Comparison of ENCODE assay signal across 5 worm cellular contexts in genomic region chrX:11007393-11007792, ce11.
TF ChIP-seq lines count a peak whose summit lies in the region.

No protein-coding gene starts in this region.

TF ChIP-seq in whole organism, L1 larva, 84 proteins besides CTCF, POLR2A, EP300 and RAD21:
- TF ChIP-seq nhr-237 (tag; optimal IDR thresholded peaks at IDR 0.05; lab: Kevin White, UChicago) (no peak), nhr-47 (tag; optimal IDR thresholded peaks at IDR 0.05; lab: Kevin White, UChicago) (no peak), nhr-90 (tag; optimal IDR thresholded peaks at IDR 0.05; lab: Kevin White, UChicago; ENCODE audit: poor library complexity) (peak; percentile 5), nhr-76 (tag; optimal IDR thresholded peaks at IDR 0.05; lab: Kevin White, UChicago) (no peak), elt-2 (tag; optimal IDR thresholded peaks at IDR 0.05; lab: Kevin White, UChicago) (peak; percentile 33), hpl-2 (GFP tag; optimal IDR thresholded peaks at IDR 0.05; lab: Kevin White, UChicago) (peak; percentile 32), lin-35 (GFP tag; optimal IDR thresholded peaks at IDR 0.05; lab: Kevin White, UChicago) (peak in 1 of 2 experiments; percentile 44), hlh-4 (tag; optimal IDR thresholded peaks at IDR 0.05; lab: Kevin White, UChicago) (no peak)
TF ChIP-seq in whole organism, L1 larva: peak in this region for 4.

TF ChIP-seq in whole organism, L2 larva, 48 proteins besides CTCF, POLR2A, EP300 and RAD21:
- no peak for TF ChIP-seq ZK546.5 (tag; optimal IDR thresholded peaks at IDR 0.05; lab: Kevin White, UChicago)
- peak; percentile 23 for TF ChIP-seq crh-2 (tag; optimal IDR thresholded peaks at IDR 0.05; lab: Kevin White, UChicago)
- TF ChIP-seq fos-1 (tag; optimal IDR thresholded peaks at IDR 0.05; lab: Kevin White, UChicago) = peak; percentile 75
- TF ChIP-seq sma-9 (GFP tag; optimal IDR thresholded peaks at IDR 0.05; lab: Kevin White, UChicago) = peak; percentile 0
- TF ChIP-seq sma-9 (tag; optimal IDR thresholded peaks at IDR 0.05; lab: Kevin White, UChicago) = no peak
- peak; percentile 3 for TF ChIP-seq gmeb-1 (tag; optimal IDR thresholded peaks at IDR 0.05; lab: Kevin White, UChicago)

TF ChIP-seq in whole organism, L3 larva, 47 proteins besides CTCF, POLR2A, EP300 and RAD21:
- no peak for TF ChIP-seq tbx-2 (tag; optimal IDR thresholded peaks at IDR 0.05; lab: Kevin White, UChicago)
- TF ChIP-seq elt-2 (tag; optimal IDR thresholded peaks at IDR 0.05; lab: Kevin White, UChicago) = peak; percentile 58
- peak; percentile 50 for TF ChIP-seq pqm-1 (tag; optimal IDR thresholded peaks at IDR 0.05; lab: Kevin White, UChicago)

TF ChIP-seq in whole organism, L4 larva, 104 proteins besides CTCF, POLR2A, EP300 and RAD21:
- TF ChIP-seq hlh-11 (tag; optimal IDR thresholded peaks at IDR 0.05; lab: Kevin White, UChicago) = peak; percentile 47
- no peak for TF ChIP-seq Y75B8A.6 (GFP tag; IDR thresholded peaks at IDR 0.05; lab: Robert Waterston, UW)
- peak; percentile 21 for TF ChIP-seq nhr-28 (tag; optimal IDR thresholded peaks at IDR 0.05; lab: Kevin White, UChicago)
- no peak for TF ChIP-seq nhr-77 (tag; optimal IDR thresholded peaks at IDR 0.05; lab: Kevin White, UChicago)
- no peak for TF ChIP-seq ZK546.5 (tag; optimal IDR thresholded peaks at IDR 0.05; lab: Kevin White, UChicago)
- no peak for TF ChIP-seq daf-16 (GFP tag; optimal IDR thresholded peaks at IDR 0.05; lab: Kevin White, UChicago)
- peak; percentile 63 for TF ChIP-seq daf-16 (tag; optimal IDR thresholded peaks at IDR 0.05; lab: Kevin White, UChicago)
- no peak for TF ChIP-seq F26F4.8 (GFP tag; conservative IDR thresholded peaks at IDR 0.05; lab: Robert Waterston, UW)
- no peak for TF ChIP-seq mes-2 (tag; optimal IDR thresholded peaks at IDR 0.05; lab: Kevin White, UChicago; ENCODE audit: poor library complexity, severe bottlenecking)
- TF ChIP-seq hlh-30 (tag; optimal IDR thresholded peaks at IDR 0.05; lab: Kevin White, UChicago; ENCODE audit: insufficient read depth) = peak; percentile 8
- peak; percentile 20; the same call in 1 of the 2 replicates for TF ChIP-seq php-3 (GFP tag; IDR thresholded peaks at IDR 0.05; lab: Robert Waterston, UW)
- TF ChIP-seq dmd-6 (GFP tag; IDR thresholded peaks at IDR 0.05; lab: Robert Waterston, UW) = peak; percentile 49
- no peak for TF ChIP-seq zip-2 (tag; optimal IDR thresholded peaks at IDR 0.05; lab: Kevin White, UChicago)
- TF ChIP-seq egl-27 (tag; optimal IDR thresholded peaks at IDR 0.05; lab: Kevin White, UChicago) = no peak
- TF ChIP-seq nhr-102 (tag; optimal IDR thresholded peaks at IDR 0.05; lab: Kevin White, UChicago) = no peak
- TF ChIP-seq aly-2 (tag; optimal IDR thresholded peaks at IDR 0.05; lab: Kevin White, UChicago) = no peak
- TF ChIP-seq T26A8.4 (GFP tag; IDR thresholded peaks at IDR 0.05; lab: Robert Waterston, UW) = no peak
- TF ChIP-seq dve-1 (tag; optimal IDR thresholded peaks at IDR 0.05; lab: Kevin White, UChicago; ENCODE audit: insufficient read depth) = peak; percentile 59

TF ChIP-seq in whole organism, young adult, 124 proteins besides CTCF, POLR2A, EP300 and RAD21:
- TF ChIP-seq Y67H2A.10 (GFP tag; conservative IDR thresholded peaks at IDR 0.05; lab: Robert Waterston, UW) (no peak), nhr-80 (tag; optimal IDR thresholded peaks at IDR 0.05; lab: Kevin White, UChicago) (peak; percentile 42)
